Worm (Caenorhabditis elegans): ENCODE results near the gene cpl-1.

DNA sequence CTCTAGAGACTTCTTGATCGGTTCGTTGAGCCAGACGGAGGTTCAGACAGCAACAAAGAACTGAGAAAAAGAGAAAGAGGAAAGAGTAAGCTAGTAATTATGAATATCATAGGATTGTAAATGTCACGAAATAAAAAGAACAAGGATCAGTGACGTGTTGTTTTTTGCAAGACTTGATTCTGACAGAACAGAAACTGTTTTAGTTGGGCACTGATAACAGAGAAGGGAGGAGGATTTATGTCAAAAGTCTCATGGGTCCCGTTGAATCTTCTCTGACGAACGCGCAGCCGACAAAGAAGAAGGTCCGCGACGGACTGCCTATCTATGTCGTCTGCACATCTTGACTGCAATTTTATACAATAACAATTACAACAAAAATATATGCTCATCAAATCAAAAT is 5.5 kb upstream of the cpl-1 start, which contains the start of gene T03E6.9:
- no peak for TF ChIP-seq sox-4 (tag; optimal IDR thresholded peaks at IDR 0.05)
- TF ChIP-seq ztf-4 (tag; optimal IDR thresholded peaks at IDR 0.05), result no peak
- TF ChIP-seq lin-13 (GFP tag; optimal IDR thresholded peaks at IDR 0.05), result no peak
- TF ChIP-seq vab-15 (tag; optimal IDR thresholded peaks at IDR 0.05), result no peak

All from whole organism, L1 larva.